Worm (Caenorhabditis elegans) whole organism, L2 larva: ENCODE data around the gene rpl-36.A.

Source experiments
- aly-2 ChIP-seq: fragments of 150-350 bp; optimal IDR thresholded peaks from 2 replicates; lab custom pipeline; 2014; ENCODE audit warnings: missing biosample characterization, missing genetic modification characterization
- ama-1 ChIP-seq: fragments of 150-350 bp; optimal IDR thresholded peaks from 2 replicates; lab custom pipeline; 2018; ENCODE audit warnings: inconsistent platforms
- mdl-1 ChIP-seq, 2 experiments: fragments of 150-350 bp in 1 of 2; sonication (generic microtip) in 1 of 2; optimal IDR thresholded peaks; 2 replicates each; lab custom pipeline; 2017; ENCODE audit warnings: missing biosample characterization in 2 of 2, missing genetic modification characterization in 2 of 2
- nhr-12 ChIP-seq: fragments of 150-350 bp; optimal IDR thresholded peaks from 2 replicates; lab custom pipeline; 2014; ENCODE audit warnings: missing biosample characterization, missing genetic modification characterization
- nhr-237 ChIP-seq: fragments of 150-350 bp; optimal IDR thresholded peaks from 2 replicates; lab custom pipeline; 2014; ENCODE audit warnings: missing biosample characterization, missing genetic modification characterization
- nhr-25 ChIP-seq: fragments of 150-350 bp; sonication (generic microtip); optimal IDR thresholded peaks from 3 replicates; lab custom pipeline; 2014; ENCODE audit warnings: missing biosample characterization, missing genetic modification characterization
- nhr-77 ChIP-seq: fragments of 150-350 bp; optimal IDR thresholded peaks from 2 replicates; lab custom pipeline; 2014; ENCODE audit warnings: missing biosample characterization, missing genetic modification characterization
- sem-4 ChIP-seq: fragments of 150-350 bp; optimal IDR thresholded peaks from 2 replicates; lab custom pipeline; 2014; ENCODE audit warnings: missing biosample characterization, missing genetic modification reagents, missing genetic modification characterization

DNA sequence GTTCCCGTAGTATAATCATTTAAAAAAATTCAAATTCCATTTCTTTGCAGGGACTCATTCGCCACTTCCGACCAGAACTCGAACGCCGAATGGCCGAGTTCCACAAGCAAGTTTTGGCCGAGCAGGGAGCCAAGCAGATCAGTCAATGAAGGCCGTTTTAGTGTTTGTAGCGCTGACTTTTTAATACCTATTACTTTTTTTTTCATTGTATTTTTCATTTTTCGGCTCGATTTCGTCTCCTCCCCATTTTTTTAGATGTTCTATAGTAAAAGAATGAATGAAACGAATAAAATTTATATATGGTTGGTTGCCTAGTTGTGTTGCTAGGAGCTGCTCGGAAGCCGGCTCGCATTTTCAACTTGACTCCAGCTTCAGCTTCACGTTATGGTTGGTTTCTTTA lies 2.8 kb upstream of the rpl-36.A start, which contains the start of gene C09H10.4:
- TF ChIP-seq aly-2 (no peak), mdl-1 (tag; optimal IDR thresholded peaks at IDR 0.05; lab: Kevin White, UChicago) (no peak), nhr-25 (tag; lab: Kevin White, UChicago) (no peak), nhr-12 (no peak), sem-4 (tag; lab: Kevin White, UChicago) (no peak), ama-1 (lab: Kevin White, UChicago) (no peak), nhr-237 (no peak), nhr-77 (tag; lab: Kevin White, UChicago) (no peak)
